Worm (Caenorhabditis elegans) whole organism, L1 larva: ENCODE measurements around the gene D1044.7.

Experiments
- C16A3.4 ChIP-seq: fragments of 150-350 bp; optimal IDR thresholded peaks from 2 replicates; lab custom pipeline; 2014; ENCODE audit warnings: missing biosample characterization, missing genetic modification characterization
- Y116A8C.19 ChIP-seq: sonication (generic microtip); optimal IDR thresholded peaks from 2 replicates; lab custom pipeline; 2016; ENCODE audit warnings: missing compliant biosample characterization, missing genetic modification characterization, borderline replicate concordance
- alr-1 ChIP-seq: fragments of 200-800 bp; sonication (Bioruptor generic); optimal IDR thresholded peaks from 2 replicates; lab custom pipeline; 2018; ENCODE audit warnings: borderline replicate concordance, mild to moderate bottlenecking, missing genetic modification characterization, missing compliant biosample characterization
- aly-2 ChIP-seq: fragments of 150-350 bp; optimal IDR thresholded peaks from 2 replicates; lab custom pipeline; 2014; ENCODE audit warnings: missing biosample characterization, missing genetic modification characterization
- blmp-1 ChIP-seq: fragments of 150-350 bp; optimal IDR thresholded peaks from 2 replicates; lab custom pipeline; 2014; ENCODE audit warnings: missing biosample characterization, missing genetic modification characterization
- ceh-82 ChIP-seq, 3 experiments: fragments of 150-350 bp in 1 of 3; sonication (generic microtip) in 2 of 3; optimal IDR thresholded peaks; 2 replicates each; lab custom pipeline; 2014 to 2017; ENCODE audit warnings: missing biosample characterization in 3 of 3, missing genetic modification characterization in 3 of 3
- dpl-1 ChIP-seq, 3 experiments: fragments of 150-350 bp in 2 of 3; sonication (generic microtip) in 1 of 3; optimal IDR thresholded peaks; 2 replicates each; lab custom pipeline; 2014 to 2017; ENCODE audit warnings: missing biosample characterization in 3 of 3, missing genetic modification characterization in 3 of 3, missing genetic modification reagents in 3 of 3
- dsc-1 ChIP-seq: sonication (generic microtip); optimal IDR thresholded peaks from 2 replicates; lab custom pipeline; 2016; ENCODE audit warnings: mild to moderate bottlenecking, missing genetic modification characterization, missing compliant biosample characterization
- efl-1 ChIP-seq, 4 experiments: fragments of 150-350 bp; optimal IDR thresholded peaks in 3 of 4; peaks in 1 of 4; 1 replicate in 1 of 4; 2 replicates in 3 of 4; lab custom pipeline; 2014; ENCODE audit warnings: missing biosample characterization in 2 of 4, missing genetic modification characterization in 2 of 4, missing genetic modification reagents in 2 of 4
- elt-3 ChIP-seq, 6 experiments: fragments of 150-350 bp in 1 of 6; sonication (generic microtip); optimal IDR thresholded peaks; 2 replicates each; lab custom pipeline; 2017 to 2018; ENCODE audit warnings: missing biosample characterization in 6 of 6, missing genetic modification characterization in 6 of 6, inconsistent platforms in 1 of 6
- fkh-10 ChIP-seq: sonication (generic microtip); optimal IDR thresholded peaks from 2 replicates; lab custom pipeline; 2017; ENCODE audit warnings: missing biosample characterization, missing genetic modification reagents, missing genetic modification characterization
- fkh-4 ChIP-seq: sonication (generic microtip); optimal IDR thresholded peaks from 2 replicates; lab custom pipeline; 2016; ENCODE audit warnings: missing compliant biosample characterization, missing genetic modification characterization, borderline replicate concordance
- fkh-8 ChIP-seq: sonication (generic microtip); optimal IDR thresholded peaks from 2 replicates; lab custom pipeline; 2016; ENCODE audit warnings: mild to moderate bottlenecking, missing genetic modification characterization, missing compliant biosample characterization
- grh-1 ChIP-seq: fragments of 200-800 bp; sonication (Bioruptor generic); IDR thresholded peaks from 2 replicates; pipeline ENCODE4 v1.3.6; 2022; ENCODE audit warnings: missing genetic modification reagents, missing genetic modification characterization, missing compliant biosample characterization
- hpl-2 ChIP-seq: fragments of 150-350 bp; optimal IDR thresholded peaks from 2 replicates; lab custom pipeline; 2014; ENCODE audit warnings: missing biosample characterization, missing genetic modification reagents, missing genetic modification characterization
- isw-1 ChIP-seq: fragments of 200-800 bp; sonication (Bioruptor generic); IDR thresholded peaks from 2 replicates; pipeline ENCODE4 v1.3.6; 2022; ENCODE audit warnings: missing genetic modification characterization, missing compliant biosample characterization
- jun-1 ChIP-seq: fragments of 150-350 bp; optimal IDR thresholded peaks from 2 replicates; lab custom pipeline; 2014; ENCODE audit warnings: missing biosample characterization, missing genetic modification reagents, missing genetic modification characterization
- lin-14 ChIP-seq: fragments of 200-800 bp; sonication (Bioruptor generic); optimal IDR thresholded peaks from 2 replicates; lab custom pipeline; 2018; ENCODE audit warnings: mild to moderate bottlenecking, missing genetic modification characterization, moderate library complexity, missing compliant biosample characterization
- lin-15B ChIP-seq: fragments of 150-350 bp; sonication (generic microtip); optimal IDR thresholded peaks from 3 replicates; lab custom pipeline; 2014; ENCODE audit warnings: missing biosample characterization, missing genetic modification characterization
- lin-35 ChIP-seq, 2 experiments: fragments of 150-350 bp; optimal IDR thresholded peaks; 2 replicates each; lab custom pipeline; 2014; ENCODE audit warnings: missing biosample characterization in 2 of 2, missing genetic modification characterization in 2 of 2, missing genetic modification reagents in 2 of 2
- lin-39 ChIP-seq: fragments of 150-350 bp; optimal IDR thresholded peaks from 2 replicates; lab custom pipeline; 2014; ENCODE audit warnings: missing biosample characterization, missing genetic modification reagents, missing genetic modification characterization
- lsy-2 ChIP-seq, 2 experiments: fragments of 150-350 bp; optimal IDR thresholded peaks; 2 replicates each; lab custom pipeline; 2014; ENCODE audit warnings: missing biosample characterization in 2 of 2, missing genetic modification characterization in 2 of 2
- mdl-1 ChIP-seq, 2 experiments: fragments of 150-350 bp; optimal IDR thresholded peaks; 2 replicates each; lab custom pipeline; 2014 to 2017; ENCODE audit warnings: missing biosample characterization in 2 of 2, missing genetic modification characterization in 2 of 2, inconsistent platforms in 1 of 2
- mef-2 ChIP-seq: fragments of 150-350 bp; optimal IDR thresholded peaks from 2 replicates; lab custom pipeline; 2014; ENCODE audit warnings: missing biosample characterization, missing genetic modification characterization
- nhr-11 ChIP-seq: fragments of 150-350 bp; optimal IDR thresholded peaks from 2 replicates; lab custom pipeline; 2014; ENCODE audit warnings: missing biosample characterization, missing genetic modification characterization
- nhr-12 ChIP-seq: sonication (generic microtip); optimal IDR thresholded peaks from 2 replicates; lab custom pipeline; 2017; ENCODE audit warnings: missing biosample characterization, missing genetic modification characterization
- nhr-19 ChIP-seq: fragments of 200-800 bp; sonication (Bioruptor generic); conservative IDR thresholded peaks from 2 replicates; pipeline ENCODE4 v1.3.6; 2022; ENCODE audit warnings: missing genetic modification characterization, missing compliant biosample characterization
- nhr-237 ChIP-seq: fragments of 150-350 bp; optimal IDR thresholded peaks from 2 replicates; lab custom pipeline; 2014; ENCODE audit warnings: missing biosample characterization, missing genetic modification characterization
- nhr-28 ChIP-seq: fragments of 150-350 bp; optimal IDR thresholded peaks from 2 replicates; lab custom pipeline; 2014; ENCODE audit warnings: missing biosample characterization, missing genetic modification characterization
- nhr-47 ChIP-seq: sonication (generic microtip); optimal IDR thresholded peaks from 2 replicates; lab custom pipeline; 2016; ENCODE audit warnings: mild to moderate bottlenecking, missing genetic modification characterization, moderate library complexity, missing compliant biosample characterization
- nhr-76 ChIP-seq: sonication (generic microtip); optimal IDR thresholded peaks from 2 replicates; lab custom pipeline; 2017; ENCODE audit warnings: missing biosample characterization, missing genetic modification characterization
- nhr-90 ChIP-seq: sonication (generic microtip); optimal IDR thresholded peaks from 2 replicates; lab custom pipeline; 2016; ENCODE audit warnings: mild to moderate bottlenecking, missing genetic modification characterization, missing compliant biosample characterization; ENCODE audit not compliant: poor library complexity
- rnt-1 ChIP-seq: sonication (generic microtip); optimal IDR thresholded peaks from 2 replicates; lab custom pipeline; 2016; ENCODE audit warnings: mild to moderate bottlenecking, missing genetic modification characterization, moderate library complexity, missing compliant biosample characterization
- snpc-4 ChIP-seq: fragments of 150-350 bp; optimal IDR thresholded peaks from 2 replicates; lab custom pipeline; 2014; ENCODE audit warnings: missing biosample characterization, missing genetic modification characterization
- snu-23 ChIP-seq: sonication (generic microtip); optimal IDR thresholded peaks from 2 replicates; lab custom pipeline; 2016; ENCODE audit warnings: missing genetic modification characterization, missing compliant biosample characterization
- sptf-1 ChIP-seq: fragments of 150-350 bp; optimal IDR thresholded peaks from 2 replicates; lab custom pipeline; 2014; ENCODE audit warnings: missing biosample characterization, missing genetic modification characterization
- sup-37 ChIP-seq: fragments of 200-800 bp; sonication (Bioruptor generic); optimal IDR thresholded peaks from 2 replicates; lab custom pipeline; 2018; ENCODE audit warnings: mild to moderate bottlenecking, missing genetic modification characterization, missing compliant biosample characterization
- swsn-7 ChIP-seq: sonication (generic microtip); optimal IDR thresholded peaks from 2 replicates; lab custom pipeline; 2016; ENCODE audit warnings: missing genetic modification characterization, missing compliant biosample characterization
- unc-86 ChIP-seq: sonication (generic microtip); optimal IDR thresholded peaks from 2 replicates; lab custom pipeline; 2016; ENCODE audit warnings: missing genetic modification characterization, missing compliant biosample characterization
- zag-1 ChIP-seq: fragments of 150-350 bp; optimal IDR thresholded peaks from 2 replicates; lab custom pipeline; 2014; ENCODE audit warnings: missing biosample characterization, missing genetic modification characterization

The D1044.7 gene

DNA sequence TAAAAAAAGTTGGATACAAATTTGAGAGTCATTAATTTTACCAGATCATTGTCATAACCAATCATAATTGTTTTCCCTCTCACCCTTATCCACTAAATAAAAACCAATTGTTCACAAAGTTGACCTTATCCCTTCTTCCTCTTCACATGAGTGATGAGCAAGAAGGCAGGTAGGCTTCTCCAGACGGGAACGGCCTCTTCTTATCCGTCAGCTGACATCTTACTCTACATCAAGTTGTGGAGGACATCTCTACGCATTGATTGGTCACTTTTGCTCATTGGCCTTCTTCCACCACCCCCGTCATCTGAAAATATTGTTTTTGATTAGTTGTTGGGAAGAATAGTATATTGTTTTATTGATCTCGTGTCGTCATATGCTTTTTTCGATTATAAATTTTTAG, 22.2 kb downstream of the D1044.7 start:
- TF ChIP-seq rnt-1, result peak; percentile 26
- TF ChIP-seq lin-15B (tag; lab: Kevin White, UChicago), result no peak
- no peak for TF ChIP-seq efl-1 (optimal IDR thresholded peaks at IDR 0.05; lab: Kevin White, UChicago)
- peak in 1 of 2 experiments; percentile 42 for TF ChIP-seq efl-1 (GFP tag; optimal IDR thresholded peaks at IDR 0.05 in 1 of 2; lab: Kevin White, UChicago)

DNA sequence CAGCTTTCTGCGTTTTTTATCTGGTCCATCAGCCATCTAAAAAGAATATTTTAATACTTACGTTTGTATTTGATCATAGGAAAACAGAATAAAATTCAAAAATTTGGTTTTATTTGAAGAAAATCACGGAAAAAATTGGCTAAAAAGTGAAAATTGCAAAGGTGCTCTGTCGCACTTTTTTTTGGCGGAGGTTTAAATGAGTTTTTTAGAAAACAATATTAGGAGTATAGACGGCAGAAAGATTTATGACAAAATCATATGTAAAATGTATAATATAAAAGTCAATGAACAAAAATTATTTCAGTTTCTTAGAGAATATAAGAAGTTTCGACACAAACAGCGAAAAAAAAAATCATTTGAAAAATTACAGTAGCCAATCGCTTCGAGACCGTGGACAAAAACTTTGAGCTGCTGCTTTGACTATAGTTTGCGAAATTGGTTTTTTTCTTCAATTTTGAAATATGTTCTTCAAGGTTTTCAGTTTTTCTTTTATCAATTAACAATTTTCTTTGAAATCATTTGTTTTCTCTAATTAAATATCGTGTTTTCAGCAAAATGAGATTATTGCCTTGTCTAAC, 24.7 kb downstream of the D1044.7 start, which contains the start of the genes R02F2.7 and R02F2.4:
R02F2.7 (minus strand) TSS at position 36 of the 578 bp plus-strand sequence.
R02F2.4 (plus strand) TSS at position 552 of the 578 bp plus-strand sequence.
- TF ChIP-seq ceh-82 (tag; optimal IDR thresholded peaks at IDR 0.05; lab: Kevin White, UChicago) (no peak), isw-1 (GFP tag; lab: Robert Waterston, UW) (no peak), mef-2 (tag; lab: Kevin White, UChicago) (no peak), zag-1 (no peak), dpl-1 (GFP tag; optimal IDR thresholded peaks at IDR 0.05; lab: Kevin White, UChicago) (peak; percentile 70 to 89 (median 86)), C16A3.4 (peak; percentile 21), efl-1 (optimal IDR thresholded peaks at IDR 0.05; lab: Kevin White, UChicago) (peak in 1 of 2 experiments; percentile 83), efl-1 (GFP tag; optimal IDR thresholded peaks at IDR 0.05 in 1 of 2; lab: Kevin White, UChicago) (peak; percentile 87 to 99), lin-39 (tag; lab: Kevin White, UChicago) (no peak), lsy-2 (tag; optimal IDR thresholded peaks at IDR 0.05; lab: Kevin White, UChicago) (peak in 1 of 2 experiments; percentile 60), nhr-12 (tag; lab: Kevin White, UChicago) (no peak), rnt-1 (no peak), nhr-76 (tag; lab: Kevin White, UChicago) (no peak), blmp-1 (tag; lab: Kevin White, UChicago) (peak; percentile 36), nhr-11 (tag; lab: Kevin White, UChicago) (no peak), lin-35 (GFP tag; optimal IDR thresholded peaks at IDR 0.05; lab: Kevin White, UChicago) (peak; percentile 73 to 94), sup-37 (no peak)

DNA sequence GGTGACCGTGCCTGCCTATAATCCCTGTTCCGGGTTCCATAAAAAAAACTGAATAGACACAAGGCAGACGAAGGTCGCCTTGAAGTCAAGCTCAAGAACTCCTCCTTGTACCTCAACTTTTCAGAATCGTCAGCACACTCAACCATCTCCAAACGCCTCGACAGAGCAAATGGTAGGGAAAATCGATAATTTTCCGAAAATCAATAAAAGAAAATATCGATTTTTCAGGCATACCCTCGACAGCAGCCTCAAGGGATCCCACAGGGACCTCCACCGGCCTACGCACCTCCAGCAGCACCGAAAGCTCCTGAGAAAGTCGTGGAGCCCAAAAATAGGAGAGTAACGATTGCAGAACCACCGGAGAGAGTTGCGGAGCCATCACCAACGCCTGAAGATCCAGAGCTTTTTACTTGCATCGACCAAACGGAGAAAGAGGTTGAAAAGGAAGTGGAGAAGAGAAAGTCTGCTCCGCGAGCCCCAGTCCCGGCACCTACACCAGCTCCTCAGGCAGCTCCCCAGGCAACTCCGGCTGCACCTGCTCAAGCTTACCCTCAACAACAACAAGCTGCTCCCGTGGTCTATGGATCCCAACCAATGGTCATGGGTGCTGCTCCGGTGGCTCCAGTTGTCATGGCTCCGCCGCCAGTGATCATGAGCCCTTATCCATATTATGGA, 28.9 kb downstream of the D1044.7 start:
- TF ChIP-seq efl-1 (optimal IDR thresholded peaks at IDR 0.05; lab: Kevin White, UChicago) (no peak), efl-1 (GFP tag; optimal IDR thresholded peaks at IDR 0.05 in 1 of 2; lab: Kevin White, UChicago) (peak in 1 of 2 experiments; percentile 83), fkh-4 (tag; lab: Kevin White, UChicago) (no peak)
- TF ChIP-seq, all 84 proteins: peak for 1

DNA sequence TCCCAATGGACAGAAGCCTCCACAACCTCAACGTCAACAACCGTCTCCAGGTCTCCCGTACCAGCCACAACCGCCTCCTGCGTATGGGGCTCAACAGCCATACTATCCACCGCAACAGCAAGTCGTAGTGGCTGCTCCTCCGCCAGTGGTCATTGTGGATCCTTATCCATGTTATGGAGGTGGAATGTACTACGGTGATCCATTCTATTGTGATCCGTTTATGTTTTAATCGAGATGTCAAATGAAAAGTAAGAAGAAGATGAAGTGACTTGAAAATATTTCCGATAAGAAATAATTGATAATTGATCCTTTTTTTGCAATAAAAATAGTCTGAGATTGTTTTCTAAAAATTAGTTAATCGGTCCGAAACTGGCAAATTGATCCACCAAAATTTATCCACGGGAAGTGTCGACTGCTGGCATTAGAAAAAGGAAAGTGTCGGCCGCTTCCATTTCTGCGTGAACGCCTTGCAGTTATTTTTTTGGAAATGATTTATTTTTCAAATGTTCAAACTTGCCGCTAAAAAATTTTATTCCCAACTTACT, 29.7 kb downstream of the D1044.7 start, which contains the start of the genes R02F2.6 and R02F2.5:
R02F2.6 (minus strand) TSS at position 101 of the 545 bp plus-strand sequence.
R02F2.5 (plus strand) TSS at position 495 of the 545 bp plus-strand sequence.
- TF ChIP-seq fkh-10 (GFP tag; lab: Kevin White, UChicago) (no peak), sptf-1 (no peak), lin-39 (tag; lab: Kevin White, UChicago) (no peak), hpl-2 (no peak), swsn-7 (no peak), nhr-12 (tag; lab: Kevin White, UChicago) (no peak), dpl-1 (GFP tag; optimal IDR thresholded peaks at IDR 0.05; lab: Kevin White, UChicago) (no peak), fkh-8 (tag; lab: Kevin White, UChicago) (no peak), Y116A8C.19 (tag; lab: Kevin White, UChicago) (no peak), zag-1 (no peak), nhr-237 (no peak), snpc-4 (tag; lab: Kevin White, UChicago) (no peak), grh-1 (no peak)

DNA sequence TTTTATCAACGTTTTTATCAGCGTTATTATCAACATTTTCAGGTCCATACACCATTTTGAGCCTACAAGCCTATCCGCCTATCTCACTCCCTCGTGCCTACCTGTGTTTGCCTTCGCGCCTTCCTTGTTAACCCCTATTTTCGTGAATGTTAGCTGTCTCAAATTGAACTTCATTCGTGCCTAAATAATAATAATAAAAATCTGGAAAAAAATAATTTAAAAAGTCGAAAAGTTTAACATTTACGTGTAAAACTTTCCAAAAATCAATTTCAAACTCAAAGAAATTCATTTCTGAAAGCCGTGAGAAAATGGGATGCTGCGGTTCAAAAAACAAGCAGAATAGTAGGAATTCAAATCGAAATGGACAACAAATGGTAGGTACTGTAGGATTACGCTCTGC, 30.6 kb downstream of the D1044.7 start, which contains the start of gene R02F2.10:
R02F2.10 (plus strand) TSS at position 301 of the 400 bp plus-strand sequence.
- TF ChIP-seq nhr-47 (tag; lab: Kevin White, UChicago) (no peak), efl-1 (optimal IDR thresholded peaks at IDR 0.05; lab: Kevin White, UChicago) (no peak), efl-1 (GFP tag; optimal IDR thresholded peaks at IDR 0.05 in 1 of 2; lab: Kevin White, UChicago) (no peak), unc-86 (tag; lab: Kevin White, UChicago) (no peak), nhr-19 (GFP tag; lab: Robert Waterston, UW) (no peak), elt-3 (tag; optimal IDR thresholded peaks at IDR 0.05; lab: Kevin White, UChicago) (no peak), snu-23 (GFP tag; lab: Kevin White, UChicago) (no peak), lin-39 (tag; lab: Kevin White, UChicago) (no peak), jun-1 (tag; lab: Kevin White, UChicago) (no peak), alr-1 (tag; lab: Kevin White, UChicago) (no peak), dpl-1 (GFP tag; optimal IDR thresholded peaks at IDR 0.05; lab: Kevin White, UChicago) (no peak), dsc-1 (tag; lab: Kevin White, UChicago) (no peak), nhr-90 (no peak), mef-2 (tag; lab: Kevin White, UChicago) (no peak), nhr-28 (tag; lab: Kevin White, UChicago) (no peak), swsn-7 (no peak), lin-14 (no peak), hpl-2 (no peak), aly-2 (tag; lab: Kevin White, UChicago) (no peak), mdl-1 (tag; optimal IDR thresholded peaks at IDR 0.05; lab: Kevin White, UChicago) (no peak)
- TF ChIP-seq, all 84 proteins: peak for 0
